Fruit fly (Drosophila melanogaster) whole organism, wandering third instar larva: ENCODE data around the gene Srrm1.

ENCODE experiments used
- Abd-B ChIP-seq: fragments of >200 bp; optimal IDR thresholded peaks from 2 replicates; lab custom pipeline; 2017; ENCODE audit warnings: missing biosample characterization, missing genetic modification characterization
- CG9705 ChIP-seq: fragments of 200-800 bp; sonication (Bioruptor generic); optimal IDR thresholded peaks from 2 replicates; lab custom pipeline; 2018; ENCODE audit warnings: missing biosample characterization, mild to moderate bottlenecking, missing genetic modification characterization
- Dfd ChIP-seq: fragments of >200 bp; optimal IDR thresholded peaks from 2 replicates; lab custom pipeline; 2017; ENCODE audit warnings: missing biosample characterization, missing genetic modification characterization
- GATAd ChIP-seq: sonication (Bioruptor generic); optimal IDR thresholded peaks from 2 replicates; lab custom pipeline; 2016; ENCODE audit warnings: missing biosample characterization, missing genetic modification characterization
- Hr83 ChIP-seq: fragments of 200-300 bp; sonication (Bioruptor generic); optimal IDR thresholded peaks from 2 replicates; lab custom pipeline; 2016; ENCODE audit warnings: missing biosample characterization, mild to moderate bottlenecking, missing genetic modification characterization, moderate library complexity; ENCODE audit not compliant: poor library complexity, severe bottlenecking
- Myc ChIP-seq: fragments of >200 bp; optimal IDR thresholded peaks from 2 replicates; lab custom pipeline; 2017
- h ChIP-seq: fragments of 200-800 bp; sonication (Bioruptor generic); optimal IDR thresholded peaks from 3 replicates; lab custom pipeline; 2016; ENCODE audit warnings: missing biosample characterization, mild to moderate bottlenecking, missing genetic modification characterization
- lola ChIP-seq: fragments of >200 bp; optimal IDR thresholded peaks from 2 replicates; lab custom pipeline; 2017; ENCODE audit warnings: missing biosample characterization, missing genetic modification characterization
- psq ChIP-seq: fragments of 200-800 bp; sonication (Bioruptor generic); optimal IDR thresholded peaks from 3 replicates; lab custom pipeline; 2017; ENCODE audit warnings: missing biosample characterization, mild to moderate bottlenecking, missing genetic modification characterization, moderate library complexity
- rgr ChIP-seq: fragments of 200-800 bp; sonication (Bioruptor generic); optimal IDR thresholded peaks from 3 replicates; lab custom pipeline; 2016; ENCODE audit warnings: missing biosample characterization, mild to moderate bottlenecking, missing genetic modification characterization
- tai ChIP-seq: sonication (Bioruptor generic); optimal IDR thresholded peaks from 2 replicates; lab custom pipeline; 2016; ENCODE audit warnings: missing biosample characterization, missing genetic modification characterization

DNA sequence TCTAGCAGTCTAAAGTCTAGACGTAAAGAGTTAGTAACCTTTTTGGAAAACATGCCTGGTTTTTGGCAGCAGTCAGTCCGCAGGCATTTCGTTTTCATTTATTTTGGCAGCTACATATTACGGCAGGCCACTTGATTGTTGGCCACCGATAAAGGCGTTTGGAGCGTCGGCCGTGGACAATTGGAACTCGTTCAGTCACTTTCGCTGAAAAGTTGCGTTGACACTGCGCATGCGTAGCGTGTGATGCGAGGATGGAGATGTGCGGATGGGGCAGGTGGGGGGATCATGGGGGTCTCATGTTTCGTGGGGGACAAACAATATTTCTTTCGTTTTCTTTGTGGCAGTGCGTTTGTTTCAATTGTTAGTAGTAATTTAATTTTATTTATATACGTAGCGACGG, 9.7 kb upstream of the Srrm1 start:
- TF ChIP-seq Hr83 (GFP tag; lab: Kevin White, UChicago) (no peak), CG9705 (GFP tag; lab: Kevin White, UChicago) (no peak), Abd-B (GFP tag; lab: Kevin White, UChicago) (no peak), tai (no peak), psq (GFP tag; lab: Kevin White, UChicago) (no peak), rgr (GFP tag; lab: Kevin White, UChicago) (no peak), GATAd (no peak), h (GFP tag; lab: Kevin White, UChicago) (no peak), Myc (no peak), Dfd (GFP tag; lab: Kevin White, UChicago) (no peak), lola (GFP tag; lab: Kevin White, UChicago) (no peak)
